Fruit fly (Drosophila melanogaster): ENCODE measurements around the gene CG3222.

DNA sequence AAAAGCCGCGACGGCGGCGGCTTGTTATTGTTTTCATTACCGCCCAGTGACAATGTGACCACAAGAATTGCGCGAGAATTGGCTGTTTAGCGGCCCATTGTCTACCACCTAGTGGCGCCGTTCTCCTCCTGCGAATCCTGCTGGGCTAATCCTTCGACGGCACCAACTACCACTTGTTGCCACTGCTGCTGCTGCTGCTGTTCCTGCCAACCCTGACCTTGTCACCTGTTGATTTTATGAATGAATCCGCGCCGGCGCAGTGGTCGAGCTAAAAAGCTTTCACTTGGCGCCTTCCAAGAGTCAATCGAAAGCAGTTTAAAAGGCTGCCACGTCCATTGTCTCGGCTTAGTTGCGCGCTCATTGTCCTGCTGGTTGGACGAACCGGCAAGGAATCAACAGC lies 45.0 kb downstream of the CG3222 start, which contains the start of gene CNMaR:
- TF ChIP-seq lola (GFP tag; optimal IDR thresholded peaks at IDR 0.05) (no peak), dl (GFP tag; optimal IDR thresholded peaks at IDR 0.05; ENCODE audit: insufficient read depth in 1 of 2, partially characterized antibody in 2 of 2) (no peak), usp (GFP tag; optimal IDR thresholded peaks at IDR 0.05) (no peak), dmrt93B (GFP tag; optimal IDR thresholded peaks at IDR 0.05) (no peak), Myc (optimal IDR thresholded peaks at IDR 0.05) (no peak), Hnf4 (GFP tag; optimal IDR thresholded peaks at IDR 0.05) (no peak), dsf (GFP tag; optimal IDR thresholded peaks at IDR 0.05; ENCODE audit: borderline replicate concordance) (no peak), Hr83 (GFP tag; optimal IDR thresholded peaks at IDR 0.05; ENCODE audit: poor library complexity, severe bottlenecking) (no peak), CG32264 (GFP tag; optimal IDR thresholded peaks at IDR 0.05) (no peak), rgr (GFP tag; optimal IDR thresholded peaks at IDR 0.05) (no peak)

All from whole organism, wandering third instar larva.